Fruit fly (Drosophila melanogaster): Measurements from ENCODE around the gene COX6CL.
A peak's percentile ranks its signal among the peaks of the same experiment; 100 is the strongest.

Gene COX6CL

dm6 chr2L:5799435-5800387 is 18.5 kb downstream of the COX6CL start, which contains the start of gene CG9171 (continued):
- TF ChIP-seq CG6813 (GFP tag; optimal IDR thresholded peaks at IDR 0.05) (no peak), CG6791 (GFP tag; IDR thresholded peaks at IDR 0.05; ENCODE audit: partially characterized antibody) (peak; percentile 28; the same call in 1 of the 3 replicates), CG11696 (GFP tag; IDR thresholded peaks at IDR 0.05) (0 out of 2 replicates have a peak, but pooled peaks have one; percentile 51), CG11398 (GFP tag; optimal IDR thresholded peaks at IDR 0.05) (no peak), btn (GFP tag; optimal IDR thresholded peaks at IDR 0.05) (no peak), lilli (GFP tag; optimal IDR thresholded peaks at IDR 0.05) (no peak), jigr1 (GFP tag; IDR thresholded peaks at IDR 0.05) (no peak), phol (tag; optimal IDR thresholded peaks at IDR 0.05) (peak; percentile 66), Spps (tag; optimal IDR thresholded peaks at IDR 0.05) (no peak), ttk (GFP tag; IDR thresholded peaks at IDR 0.05) (no peak), Hand (GFP tag; optimal IDR thresholded peaks at IDR 0.05) (no peak), CG14441 (GFP tag; IDR thresholded peaks at IDR 0.05) (0 out of 2 replicates have a peak, but pooled peaks have one; percentile 9), CG31224 (GFP tag; IDR thresholded peaks at IDR 0.05) (0 out of 2 replicates have a peak, but pooled peaks have one; percentile 0), CHES-1-like (GFP tag; optimal IDR thresholded peaks at IDR 0.05) (no peak), CG8281 (tag; optimal IDR thresholded peaks at IDR 0.05) (no peak), esg (GFP tag; conservative IDR thresholded peaks at IDR 0.05) (no peak), gfzf (GFP tag; optimal IDR thresholded peaks at IDR 0.05) (peak; percentile 95), Dad (GFP tag; optimal IDR thresholded peaks at IDR 0.05) (no peak), tgo (GFP tag; IDR thresholded peaks at IDR 0.05) (peak; percentile 14; the same call in 1 of the 3 replicates), ro (GFP tag; IDR thresholded peaks at IDR 0.05) (no peak), zen (tag; optimal IDR thresholded peaks at IDR 0.05) (peak; percentile 30), Hr3 (GFP tag; optimal IDR thresholded peaks at IDR 0.05) (no peak), CG8290 (GFP tag; optimal IDR thresholded peaks at IDR 0.05) (peak; percentile 62), CG8290 (tag; optimal IDR thresholded peaks at IDR 0.05) (peak in 1 of 2 experiments; percentile 88), seq (GFP tag; IDR thresholded peaks at IDR 0.05) (no peak; the same call in 1 of the 2 replicates), slbo (GFP tag; IDR thresholded peaks at IDR 0.05) (peak; percentile 41), Adf1 (GFP tag; IDR thresholded peaks at IDR 0.05) (no peak), fru (optimal IDR thresholded peaks at IDR 0.05) (no peak), CG4820 (GFP tag; optimal IDR thresholded peaks at IDR 0.05) (no peak), CkIIα-i1 (GFP tag; IDR thresholded peaks at IDR 0.05) (no peak), CG32767 (GFP tag; IDR thresholded peaks at IDR 0.05) (no peak), crp (GFP tag; optimal IDR thresholded peaks at IDR 0.05) (peak in 1 of 2 experiments; percentile 78), CG2875 (GFP tag; optimal IDR thresholded peaks at IDR 0.05) (no peak), Mrtf (GFP tag; IDR thresholded peaks at IDR 0.05) (no peak), vfl (GFP tag; optimal IDR thresholded peaks at IDR 0.05) (no peak), CG8944 (GFP tag; optimal IDR thresholded peaks at IDR 0.05) (no peak), CG15479 (GFP tag; optimal IDR thresholded peaks at IDR 0.05) (peak; percentile 57), kni (GFP tag; optimal IDR thresholded peaks at IDR 0.05) (peak; percentile 84), CG30403 (GFP tag; optimal IDR thresholded peaks at IDR 0.05) (peak; percentile 24), CG1602 (GFP tag; optimal IDR thresholded peaks at IDR 0.05) (no peak), bbx (GFP tag; IDR thresholded peaks at IDR 0.05; ENCODE audit: partially characterized antibody) (peak; percentile 67), CG13123 (GFP tag; optimal IDR thresholded peaks at IDR 0.05) (peak; percentile 38), CG12219 (GFP tag; optimal IDR thresholded peaks at IDR 0.05) (no peak), gem (tag; optimal IDR thresholded peaks at IDR 0.05) (no peak), CG8924 (tag; optimal IDR thresholded peaks at IDR 0.05) (no peak), jing (GFP tag; optimal IDR thresholded peaks at IDR 0.05) (no peak), Taf1 (GFP tag; IDR thresholded peaks at IDR 0.05) (no peak), CG6272 (GFP tag; IDR thresholded peaks at IDR 0.05) (no peak), Hey (tag; optimal IDR thresholded peaks at IDR 0.05) (peak; percentile 27), H2.0 (GFP tag; IDR thresholded peaks at IDR 0.05) (no peak)

All from whole organism, embryonic.